Worm (Caenorhabditis elegans) whole organism, L1 larva: ENCODE results near the gene ZK666.1.
"Not testable (repeated sequence)": the region's sequence is repeated elsewhere in the genome, so short reads cannot be mapped to it uniquely, and the experiment has no call there.

ENCODE experiments used
- C16A3.4 ChIP-seq: fragments of 150-350 bp; optimal IDR thresholded peaks from 2 replicates; lab custom pipeline; 2014; ENCODE audit warnings: missing biosample characterization, missing genetic modification characterization
- C34B4.2 ChIP-seq: sonication (generic microtip); optimal IDR thresholded peaks from 2 replicates; lab custom pipeline; 2017; ENCODE audit warnings: mild to moderate bottlenecking, missing genetic modification characterization, missing compliant biosample characterization
- blmp-1 ChIP-seq: fragments of 150-350 bp; optimal IDR thresholded peaks from 2 replicates; lab custom pipeline; 2014; ENCODE audit warnings: missing biosample characterization, missing genetic modification characterization
- ceh-88 ChIP-seq: fragments of 200-800 bp; sonication (Bioruptor generic); IDR thresholded peaks from 2 replicates; pipeline ENCODE4 v1.3.6; 2022; ENCODE audit warnings: missing genetic modification characterization, missing compliant biosample characterization
- ceh-90 ChIP-seq: sonication (generic microtip); optimal IDR thresholded peaks from 2 replicates; lab custom pipeline; 2016; ENCODE audit warnings: missing genetic modification characterization, missing compliant biosample characterization
- efl-1 ChIP-seq, 4 experiments: fragments of 150-350 bp; optimal IDR thresholded peaks in 3 of 4; peaks in 1 of 4; 1 replicate in 1 of 4; 2 replicates in 3 of 4; lab custom pipeline; 2014; ENCODE audit warnings: missing biosample characterization in 2 of 4, missing genetic modification characterization in 2 of 4, missing genetic modification reagents in 2 of 4
- egl-13 ChIP-seq: sonication (generic microtip); optimal IDR thresholded peaks from 2 replicates; lab custom pipeline; 2016; ENCODE audit warnings: missing genotype, missing genetic modification reagents, missing genetic modification characterization, missing compliant biosample characterization
- elt-2 ChIP-seq: sonication (generic microtip); optimal IDR thresholded peaks from 2 replicates; lab custom pipeline; 2016; ENCODE audit warnings: missing genetic modification characterization, mild to moderate bottlenecking, inconsistent platforms, missing compliant biosample characterization, missing genetic modification reagents
- elt-3 ChIP-seq, 6 experiments: fragments of 150-350 bp in 1 of 6; sonication (generic microtip); optimal IDR thresholded peaks; 2 replicates each; lab custom pipeline; 2017 to 2018; ENCODE audit warnings: missing biosample characterization in 6 of 6, missing genetic modification characterization in 6 of 6, inconsistent platforms in 1 of 6
- fkh-4 ChIP-seq: sonication (generic microtip); optimal IDR thresholded peaks from 2 replicates; lab custom pipeline; 2016; ENCODE audit warnings: missing compliant biosample characterization, missing genetic modification characterization, borderline replicate concordance
- hlh-17 ChIP-seq: fragments of 200-800 bp; sonication (Bioruptor generic); optimal IDR thresholded peaks from 2 replicates; lab custom pipeline; 2018; ENCODE audit warnings: missing genetic modification characterization, mild to moderate bottlenecking, missing compliant biosample characterization, moderate library complexity, borderline replicate concordance
- hpl-2 ChIP-seq: fragments of 150-350 bp; optimal IDR thresholded peaks from 2 replicates; lab custom pipeline; 2014; ENCODE audit warnings: missing biosample characterization, missing genetic modification reagents, missing genetic modification characterization
- irx-1 ChIP-seq: sonication (generic microtip); optimal IDR thresholded peaks from 2 replicates; lab custom pipeline; 2016; ENCODE audit warnings: missing genetic modification characterization, missing compliant biosample characterization
- lin-35 ChIP-seq, 2 experiments: fragments of 150-350 bp; optimal IDR thresholded peaks; 2 replicates each; lab custom pipeline; 2014; ENCODE audit warnings: missing biosample characterization in 2 of 2, missing genetic modification characterization in 2 of 2, missing genetic modification reagents in 2 of 2
- lin-39 ChIP-seq: fragments of 150-350 bp; optimal IDR thresholded peaks from 2 replicates; lab custom pipeline; 2014; ENCODE audit warnings: missing biosample characterization, missing genetic modification reagents, missing genetic modification characterization
- lir-3 ChIP-seq: sonication (generic microtip); optimal IDR thresholded peaks from 2 replicates; lab custom pipeline; 2016; ENCODE audit warnings: mild to moderate bottlenecking, missing genetic modification characterization, moderate library complexity, missing compliant biosample characterization; ENCODE audit not compliant: poor library complexity
- lsy-2 ChIP-seq, 2 experiments: fragments of 150-350 bp; optimal IDR thresholded peaks; 2 replicates each; lab custom pipeline; 2014; ENCODE audit warnings: missing biosample characterization in 2 of 2, missing genetic modification characterization in 2 of 2
- mep-1 ChIP-seq: fragments of 150-350 bp; optimal IDR thresholded peaks from 2 replicates; lab custom pipeline; 2014; ENCODE audit warnings: missing biosample characterization, missing genetic modification characterization
- nhr-19 ChIP-seq: fragments of 200-800 bp; sonication (Bioruptor generic); conservative IDR thresholded peaks from 2 replicates; pipeline ENCODE4 v1.3.6; 2022; ENCODE audit warnings: missing genetic modification characterization, missing compliant biosample characterization
- nhr-47 ChIP-seq: sonication (generic microtip); optimal IDR thresholded peaks from 2 replicates; lab custom pipeline; 2016; ENCODE audit warnings: mild to moderate bottlenecking, missing genetic modification characterization, moderate library complexity, missing compliant biosample characterization
- nhr-71 ChIP-seq: sonication (generic microtip); optimal IDR thresholded peaks from 2 replicates; lab custom pipeline; 2016; ENCODE audit warnings: mild to moderate bottlenecking, missing genetic modification characterization, moderate library complexity, missing compliant biosample characterization
- nhr-77 ChIP-seq: fragments of 150-350 bp; optimal IDR thresholded peaks from 2 replicates; lab custom pipeline; 2014; ENCODE audit warnings: missing biosample characterization, missing genetic modification characterization
- nhr-90 ChIP-seq: sonication (generic microtip); optimal IDR thresholded peaks from 2 replicates; lab custom pipeline; 2016; ENCODE audit warnings: mild to moderate bottlenecking, missing genetic modification characterization, missing compliant biosample characterization; ENCODE audit not compliant: poor library complexity
- sptf-1 ChIP-seq: fragments of 150-350 bp; optimal IDR thresholded peaks from 2 replicates; lab custom pipeline; 2014; ENCODE audit warnings: missing biosample characterization, missing genetic modification characterization
- swsn-7 ChIP-seq: sonication (generic microtip); optimal IDR thresholded peaks from 2 replicates; lab custom pipeline; 2016; ENCODE audit warnings: missing genetic modification characterization, missing compliant biosample characterization
- tbx-2 ChIP-seq: sonication (generic microtip); optimal IDR thresholded peaks from 2 replicates; lab custom pipeline; 2016; ENCODE audit warnings: missing genetic modification characterization, missing compliant biosample characterization
- tlp-1 ChIP-seq: fragments of 150-350 bp; optimal IDR thresholded peaks from 2 replicates; lab custom pipeline; 2014; ENCODE audit warnings: missing biosample characterization, missing genetic modification characterization
- unc-130 ChIP-seq: fragments of 150-350 bp; optimal IDR thresholded peaks from 2 replicates; lab custom pipeline; 2017; ENCODE audit warnings: missing biosample characterization, missing genetic modification characterization, inconsistent platforms
- unc-62 ChIP-seq: fragments of 150-350 bp; optimal IDR thresholded peaks from 2 replicates; lab custom pipeline; 2014; ENCODE audit warnings: missing biosample characterization, missing genetic modification reagents, missing genetic modification characterization
- unc-86 ChIP-seq: sonication (generic microtip); optimal IDR thresholded peaks from 2 replicates; lab custom pipeline; 2016; ENCODE audit warnings: missing genetic modification characterization, missing compliant biosample characterization
- xbp-1 ChIP-seq: sonication (generic microtip); optimal IDR thresholded peaks from 2 replicates; lab custom pipeline; 2016; ENCODE audit warnings: missing genetic modification characterization, missing compliant biosample characterization

Gene ZK666.1

ce11 chrII:10501578-10501977, 30.4 kb upstream of the ZK666.1 start (continued):
- peak; percentile 20 to 31 for TF ChIP-seq lin-35 (GFP tag; optimal IDR thresholded peaks at IDR 0.05; lab: Kevin White, UChicago)
- TF ChIP-seq nhr-71 (tag; lab: Kevin White, UChicago), result peak; percentile 58
- no peak for TF ChIP-seq lin-39 (tag; lab: Kevin White, UChicago)
- peak; percentile 1 for TF ChIP-seq nhr-90 (tag; lab: Kevin White, UChicago)
- TF ChIP-seq lsy-2 (tag; optimal IDR thresholded peaks at IDR 0.05; lab: Kevin White, UChicago), result peak; percentile 18 to 41
- peak; percentile 19 to 24 for TF ChIP-seq efl-1 (optimal IDR thresholded peaks at IDR 0.05; lab: Kevin White, UChicago)
- TF ChIP-seq efl-1 (GFP tag; optimal IDR thresholded peaks at IDR 0.05 in 1 of 2; lab: Kevin White, UChicago), result no peak
- TF ChIP-seq mep-1, result peak; percentile 62
- TF ChIP-seq tbx-2 (tag; lab: Kevin White, UChicago), result no peak
- peak; percentile 94 for TF ChIP-seq blmp-1 (tag; lab: Kevin White, UChicago)
- TF ChIP-seq xbp-1, result peak; percentile 4
- no peak for TF ChIP-seq unc-86
- no peak for TF ChIP-seq hpl-2
- TF ChIP-seq lir-3 (tag; lab: Kevin White, UChicago), result no peak
- TF ChIP-seq elt-3 (tag; optimal IDR thresholded peaks at IDR 0.05; lab: Kevin White, UChicago), result peak in 2 of 6 experiments; percentile 26 to 57
- TF ChIP-seq C16A3.4, result no peak
- no peak for TF ChIP-seq unc-130 (tag; lab: Kevin White, UChicago)

DNA sequence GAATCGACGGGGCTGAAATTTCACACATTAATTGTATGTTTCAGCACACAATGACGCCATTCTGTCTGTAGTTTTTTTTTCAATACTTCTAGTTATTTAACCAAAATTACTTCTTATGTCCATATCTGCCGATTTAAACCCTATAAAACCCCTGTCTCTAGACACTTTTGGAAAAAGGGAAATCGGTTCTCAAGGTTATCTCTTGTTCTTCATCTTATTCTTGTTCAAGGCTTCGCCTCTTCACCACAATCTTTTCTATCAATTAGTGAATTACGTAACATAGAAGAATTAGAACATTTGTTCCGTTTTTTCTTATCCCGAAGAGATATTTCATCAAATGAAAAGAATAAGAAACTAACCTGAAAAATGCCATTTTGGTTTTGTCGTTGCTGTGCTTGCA, 29.5 kb upstream of the ZK666.1 start:
- TF ChIP-seq blmp-1 (tag; lab: Kevin White, UChicago) (peak; percentile 85), lsy-2 (tag; optimal IDR thresholded peaks at IDR 0.05; lab: Kevin White, UChicago) (no peak)
- TF ChIP-seq, all 84 proteins: peak for 1

ce11 chrII:10495912-10496311, 24.8 kb upstream of the ZK666.1 start, which contains the start of gene ZK666.12:
Gene ZK666.12, plus strand, starts transcription at chrII:10496212.
- TF ChIP-seq sptf-1 (tag; lab: Kevin White, UChicago), result no peak
- no peak for TF ChIP-seq hlh-17 (GFP tag; lab: Kevin White, UChicago)
- no peak for TF ChIP-seq swsn-7 (tag; lab: Kevin White, UChicago)
- no peak for TF ChIP-seq unc-62
- no peak for TF ChIP-seq ceh-88 (GFP tag; lab: Robert Waterston, UW)
- no peak for TF ChIP-seq nhr-90 (tag; lab: Kevin White, UChicago)
- TF ChIP-seq egl-13, result no peak
- TF ChIP-seq xbp-1, result no peak
- TF ChIP-seq nhr-47 (tag; lab: Kevin White, UChicago), result no peak
- TF ChIP-seq C16A3.4, result no peak
- TF ChIP-seq irx-1 (tag; lab: Kevin White, UChicago), result no peak
- no peak for TF ChIP-seq nhr-19
- TF ChIP-seq blmp-1 (tag; lab: Kevin White, UChicago), result no peak
- TF ChIP-seq ceh-90 (tag; lab: Kevin White, UChicago), result no peak
- TF ChIP-seq fkh-4 (tag; lab: Kevin White, UChicago), result no peak

DNA sequence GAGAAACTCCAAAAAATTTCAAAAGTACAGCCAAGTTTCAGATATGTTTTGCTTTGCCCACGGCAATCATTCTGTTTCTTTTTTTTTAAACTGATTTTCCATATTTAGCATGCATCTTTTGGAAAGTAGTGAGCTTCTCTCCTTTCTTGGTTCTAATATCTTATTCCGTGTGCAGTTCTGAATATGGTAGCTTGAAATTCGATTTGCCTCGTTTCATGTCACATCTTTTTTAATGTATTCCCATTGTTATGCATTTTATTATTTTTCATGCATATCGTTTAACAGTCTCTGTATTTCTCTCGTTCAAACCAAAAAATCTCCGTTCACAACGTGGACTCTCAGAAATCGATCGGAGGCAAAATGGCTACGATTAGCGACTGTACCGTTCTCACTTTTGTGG, 23.3 kb upstream of the ZK666.1 start, which contains the start of gene ZK666.14:
Gene ZK666.14, plus strand, starts transcription at position 301 of the 400 bp plus-strand sequence.
- TF ChIP-seq tlp-1 (tag; lab: Kevin White, UChicago), result no peak

DNA sequence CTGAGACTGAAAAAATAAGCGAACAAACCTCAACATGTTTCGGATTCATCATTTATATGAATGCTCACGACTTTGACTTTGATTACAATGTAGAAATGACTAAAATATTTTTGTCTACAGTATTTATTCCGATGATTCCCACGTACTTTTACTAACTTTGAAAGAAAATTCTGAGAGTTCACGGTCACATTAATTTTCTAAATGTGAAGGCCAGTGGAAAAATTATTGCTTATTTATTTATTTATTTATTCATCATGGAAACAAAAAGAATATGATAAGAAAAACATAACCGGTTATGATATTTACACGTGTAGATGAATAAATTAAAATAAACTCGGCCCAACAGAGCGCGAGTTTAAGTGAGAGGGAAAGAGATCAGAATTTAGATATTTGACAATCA, 21.9 kb upstream of the ZK666.1 start, which contains the start of gene ZK666.8:
Gene ZK666.8, minus strand, starts transcription at position 101 of the 400 bp plus-strand sequence.
- TF ChIP-seq C34B4.2 (tag; lab: Kevin White, UChicago); ceh-88 (GFP tag; lab: Robert Waterston, UW); unc-62: not testable (repeated sequence)

- TF ChIP-seq nhr-77 (tag; lab: Kevin White, UChicago), result no peak
- peak; percentile 13 for TF ChIP-seq elt-2
These were observed 19.2 kb upstream of the ZK666.1 start, which contains the start of gene clec-61 for ce11 chrII:10490329-10490728. Gene clec-61, minus strand, starts transcription at chrII:10490537.
